Fruit fly (Drosophila melanogaster) whole organism, embryonic: Measurements from ENCODE around the gene Nup107.
A peak's percentile ranks its signal among the peaks of the same experiment; 100 is the strongest.

Source experiments
- Ada2b ChIP-seq: fragments of 200-800 bp; sonication (Bioruptor generic); IDR thresholded peaks from 2 replicates; pipeline ENCODE4 v1.3.6; 2022; ENCODE audit warnings: missing biosample characterization, missing genetic modification characterization
- Adf1 ChIP-seq: fragments of 200-800 bp; sonication (Bioruptor generic); IDR thresholded peaks from 2 replicates; pipeline ENCODE4 v1.3.6; 2022; ENCODE audit warnings: missing biosample characterization, missing genetic modification characterization
- Antp ChIP-seq: fragments of 200-800 bp; sonication (Bioruptor generic); optimal IDR thresholded peaks from 3 replicates; lab custom pipeline; 2016; ENCODE audit warnings: missing biosample characterization, missing genetic modification characterization
- CG10431 ChIP-seq: fragments of 200-800 bp; sonication (Bioruptor generic); optimal IDR thresholded peaks from 3 replicates; lab custom pipeline; 2018; ENCODE audit warnings: missing biosample characterization, mild to moderate bottlenecking, missing genetic modification characterization
- CG11504 ChIP-seq: fragments of 200-800 bp; sonication (Bioruptor generic); optimal IDR thresholded peaks from 3 replicates; lab custom pipeline; 2019; ENCODE audit warnings: missing biosample characterization, mild to moderate bottlenecking, missing genetic modification characterization, moderate library complexity
- CG11560 ChIP-seq: fragments of 200-800 bp; sonication (Bioruptor generic); IDR thresholded peaks from 3 replicates; pipeline ENCODE4 v1.3.6; 2022; ENCODE audit warnings: missing biosample characterization, missing genetic modification characterization
- CG1233 ChIP-seq: fragments of 200-800 bp; sonication (Bioruptor generic); optimal IDR thresholded peaks from 4 replicates; lab custom pipeline; 2018; ENCODE audit warnings: missing biosample characterization, mild to moderate bottlenecking, missing genetic modification characterization
- CG13296 ChIP-seq: fragments of 200-800 bp; sonication (Bioruptor generic); optimal IDR thresholded peaks from 3 replicates; lab custom pipeline; 2018; ENCODE audit warnings: missing biosample characterization, mild to moderate bottlenecking, missing genetic modification characterization
- CG13624 ChIP-seq: fragments of 200-800 bp; sonication (Bioruptor generic); optimal IDR thresholded peaks from 2 replicates; lab custom pipeline; 2016; ENCODE audit warnings: missing biosample characterization, missing genetic modification characterization
- CG14441 ChIP-seq: fragments of 200-800 bp; sonication (Bioruptor generic); IDR thresholded peaks from 2 replicates; pipeline ENCODE4 v1.3.6; 2022; ENCODE audit warnings: missing biosample characterization, missing genetic modification characterization
- CG17359 ChIP-seq: fragments of 200-800 bp; sonication (Bioruptor generic); optimal IDR thresholded peaks from 3 replicates; lab custom pipeline; 2018; ENCODE audit warnings: missing biosample characterization, mild to moderate bottlenecking, missing genetic modification characterization, moderate library complexity
- CG17385 ChIP-seq: fragments of 200-800 bp; sonication (Bioruptor generic); optimal IDR thresholded peaks from 3 replicates; lab custom pipeline; 2018; ENCODE audit warnings: missing biosample characterization, mild to moderate bottlenecking, missing genetic modification characterization
- CG3163 ChIP-seq: fragments of 200-800 bp; sonication (Bioruptor generic); optimal IDR thresholded peaks from 3 replicates; lab custom pipeline; 2016; ENCODE audit warnings: missing biosample characterization, missing genetic modification characterization
- CG32767 ChIP-seq: fragments of 200-800 bp; sonication (Bioruptor generic); IDR thresholded peaks from 2 replicates; pipeline ENCODE4 v1.3.6; 2022; ENCODE audit warnings: missing biosample characterization, missing genetic modification characterization
- CG4328 ChIP-seq: fragments of 200-800 bp; sonication (Bioruptor generic); optimal IDR thresholded peaks from 3 replicates; lab custom pipeline; 2017; ENCODE audit warnings: missing biosample characterization, missing genetic modification reagents, missing genetic modification characterization
- CG4820 ChIP-seq: fragments of 200-800 bp; sonication (Bioruptor generic); optimal IDR thresholded peaks from 3 replicates; lab custom pipeline; 2016; ENCODE audit warnings: missing biosample characterization, missing genetic modification characterization
- CG6654 ChIP-seq: fragments of 200-800 bp; sonication (Bioruptor generic); optimal IDR thresholded peaks from 2 replicates; lab custom pipeline; 2017; ENCODE audit warnings: missing biosample characterization, mild to moderate bottlenecking, missing genetic modification characterization
- CG7357 ChIP-seq: fragments of 200-800 bp; sonication (Bioruptor generic); IDR thresholded peaks from 3 replicates; pipeline ENCODE4 v1.3.6; 2022; ENCODE audit warnings: missing biosample characterization, missing genetic modification characterization
- CG7556 ChIP-seq: fragments of 200-800 bp; sonication (Bioruptor generic); optimal IDR thresholded peaks from 2 replicates; lab custom pipeline; 2017; ENCODE audit warnings: missing biosample characterization, mild to moderate bottlenecking, missing genetic modification characterization
- CG8765 ChIP-seq: fragments of 200-800 bp; sonication (Bioruptor generic); IDR thresholded peaks from 2 replicates; pipeline ENCODE4 v1.3.6; 2022; ENCODE audit warnings: missing biosample characterization, missing genetic modification characterization
- CG9797 ChIP-seq: fragments of 200-800 bp; sonication (Bioruptor generic); optimal IDR thresholded peaks from 3 replicates; lab custom pipeline; 2018; ENCODE audit warnings: missing biosample characterization, mild to moderate bottlenecking, missing genetic modification characterization
- CHES-1-like ChIP-seq: fragments of 200-800 bp; sonication (Bioruptor generic); optimal IDR thresholded peaks from 2 replicates; lab custom pipeline; 2016; ENCODE audit warnings: missing biosample characterization, missing genetic modification characterization
- Dll ChIP-seq: fragments of 200-800 bp; sonication (Bioruptor generic); IDR thresholded peaks from 4 replicates; pipeline ENCODE4 v1.3.6; 2022; ENCODE audit warnings: missing biosample characterization, missing genetic modification characterization; ENCODE audit not compliant: partially characterized antibody
- GATAe ChIP-seq: fragments of 200-800 bp; sonication (Bioruptor generic); conservative IDR thresholded peaks from 2 replicates; pipeline ENCODE4 v1.3.6; 2022; ENCODE audit warnings: missing biosample characterization, missing genetic modification characterization
- HLH54F ChIP-seq: fragments of 200-800 bp; sonication (Bioruptor generic); optimal IDR thresholded peaks from 3 replicates; lab custom pipeline; 2016; ENCODE audit warnings: missing biosample characterization, missing genetic modification characterization
- Hr3 ChIP-seq: fragments of 200-800 bp; sonication (Bioruptor generic); optimal IDR thresholded peaks from 3 replicates; lab custom pipeline; 2016; ENCODE audit warnings: missing biosample characterization, missing genetic modification characterization
- Lim3 ChIP-seq: fragments of 200-800 bp; sonication (Bioruptor generic); IDR thresholded peaks from 2 replicates; pipeline ENCODE4 v1.3.6; 2022; ENCODE audit warnings: missing biosample characterization, missing genetic modification characterization
- NC2α ChIP-seq: fragments of 200-800 bp; sonication (Bioruptor generic); optimal IDR thresholded peaks from 2 replicates; lab custom pipeline; 2016; ENCODE audit warnings: missing biosample characterization, missing genetic modification characterization
- NK7.1 ChIP-seq: fragments of 200-800 bp; sonication (Bioruptor generic); optimal IDR thresholded peaks from 3 replicates; lab custom pipeline; 2016; ENCODE audit warnings: missing biosample characterization, missing genetic modification characterization
- Nf-YA ChIP-seq: fragments of 200-800 bp; sonication (Bioruptor generic); IDR thresholded peaks from 2 replicates; pipeline ENCODE4 v1.3.6; 2022; ENCODE audit warnings: missing biosample characterization, missing genetic modification characterization
- Nf-YB ChIP-seq: fragments of 200-800 bp; sonication (Bioruptor generic); optimal IDR thresholded peaks from 3 replicates; lab custom pipeline; 2019; ENCODE audit warnings: missing biosample characterization, mild to moderate bottlenecking, missing genetic modification characterization, moderate library complexity
- Oli ChIP-seq: fragments of 200-800 bp; sonication (Bioruptor generic); optimal IDR thresholded peaks from 2 replicates; lab custom pipeline; 2018; ENCODE audit warnings: missing biosample characterization, mild to moderate bottlenecking, missing genetic modification characterization, moderate library complexity
- Poxn ChIP-seq: fragments of 200-800 bp; sonication (Bioruptor generic); IDR thresholded peaks from 2 replicates; pipeline ENCODE4 v1.3.6; 2022; ENCODE audit warnings: missing biosample characterization, missing genetic modification characterization
- Tbp ChIP-seq: fragments of >200 bp; optimal IDR thresholded peaks from 2 replicates; lab custom pipeline; 2018; ENCODE audit warnings: missing biosample characterization, missing genetic modification characterization
- bab2 ChIP-seq: fragments of 200-800 bp; sonication (Bioruptor generic); optimal IDR thresholded peaks from 2 replicates; lab custom pipeline; 2016; ENCODE audit warnings: missing biosample characterization, missing genetic modification characterization
- btn ChIP-seq: fragments of 200-800 bp; sonication (Bioruptor generic); optimal IDR thresholded peaks from 2 replicates; lab custom pipeline; 2016; ENCODE audit warnings: missing biosample characterization, missing genetic modification characterization
- cato ChIP-seq: fragments of 200-800 bp; sonication (Bioruptor generic); optimal IDR thresholded peaks from 2 replicates; lab custom pipeline; 2016; ENCODE audit warnings: missing biosample characterization, missing genetic modification characterization, borderline replicate concordance
- chinmo ChIP-seq: fragments of 200-800 bp; sonication (Bioruptor generic); IDR thresholded peaks from 4 replicates; pipeline ENCODE4 v1.3.6; 2022; ENCODE audit warnings: missing biosample characterization, missing genetic modification characterization; ENCODE audit not compliant: partially characterized antibody
- ci ChIP-seq: fragments of 200-800 bp; sonication (Bioruptor generic); IDR thresholded peaks from 3 replicates; pipeline ENCODE4 v1.3.6; 2022; ENCODE audit warnings: missing biosample characterization, missing genetic modification characterization
- croc ChIP-seq: fragments of 200-800 bp; sonication (Bioruptor generic); conservative IDR thresholded peaks from 3 replicates; pipeline ENCODE4 v1.3.6; 2022; ENCODE audit warnings: missing biosample characterization, missing genetic modification characterization
- en ChIP-seq: fragments of 200-800 bp; sonication (Bioruptor generic); optimal IDR thresholded peaks from 2 replicates; lab custom pipeline; 2016; ENCODE audit warnings: missing biosample characterization, missing genetic modification characterization
- fru ChIP-seq: fragments of >200 bp; optimal IDR thresholded peaks from 2 replicates; lab custom pipeline; 2017
- jing ChIP-seq: fragments of 200-800 bp; sonication (Bioruptor generic); optimal IDR thresholded peaks from 2 replicates; lab custom pipeline; 2018; ENCODE audit warnings: missing biosample characterization, mild to moderate bottlenecking, missing genetic modification characterization
- ken ChIP-seq: fragments of 200-800 bp; sonication (Bioruptor generic); IDR thresholded peaks from 3 replicates; pipeline ENCODE4 v1.3.6; 2022; ENCODE audit warnings: missing biosample characterization, missing genetic modification characterization
- lab ChIP-seq: fragments of 200-800 bp; sonication (Bioruptor generic); optimal IDR thresholded peaks from 3 replicates; lab custom pipeline; 2017; ENCODE audit warnings: missing biosample characterization, missing genetic modification characterization, mild to moderate bottlenecking, moderate library complexity, missing genetic modification reagents
- lmd ChIP-seq: fragments of 200-800 bp; sonication (Bioruptor generic); IDR thresholded peaks from 2 replicates; pipeline ENCODE4 v1.3.6; 2022; ENCODE audit warnings: missing biosample characterization, missing genetic modification characterization
- pfk ChIP-seq: fragments of 200-800 bp; sonication (Bioruptor generic); optimal IDR thresholded peaks from 2 replicates; lab custom pipeline; 2018; ENCODE audit warnings: missing biosample characterization, mild to moderate bottlenecking, missing genetic modification characterization, moderate library complexity
- schlank ChIP-seq: fragments of 200-800 bp; sonication (Bioruptor generic); optimal IDR thresholded peaks from 2 replicates; lab custom pipeline; 2018; ENCODE audit warnings: missing biosample characterization, mild to moderate bottlenecking, missing genetic modification characterization
- tap ChIP-seq: fragments of 200-800 bp; optimal IDR thresholded peaks from 3 replicates; lab custom pipeline; 2019; ENCODE audit warnings: missing biosample characterization, mild to moderate bottlenecking, missing genetic modification characterization, moderate library complexity
- tgo ChIP-seq: fragments of 200-800 bp; sonication (Bioruptor generic); IDR thresholded peaks from 3 replicates; pipeline ENCODE4 v1.3.6; 2022; ENCODE audit warnings: missing biosample characterization, missing genetic modification characterization
- yki ChIP-seq: fragments of >200 bp; optimal IDR thresholded peaks from 3 replicates; lab custom pipeline; 2018

Gene Nup107

dm6 chr2L:10751879-10752620 lies 16.2 kb upstream of the Nup107 start (continued):
- TF ChIP-seq CG7556 (GFP tag; lab: Kevin White, UChicago) (peak; percentile 86), CG1233 (GFP tag; lab: Kevin White, UChicago) (peak; percentile 94), CHES-1-like (GFP tag; lab: Kevin White, UChicago) (peak; percentile 90), bab2 (GFP tag; lab: Kevin White, UChicago) (peak; percentile 98), NC2α (peak; percentile 96), CG17385 (GFP tag; lab: Kevin White, UChicago) (peak; percentile 43), jing (GFP tag; lab: Kevin White, UChicago) (peak; percentile 63), schlank (tag; lab: Kevin White, UChicago) (peak; percentile 67), ci (peak; percentile 93), Ada2b (GFP tag; lab: Robert Waterston, UW) (peak; percentile 69; the same call in 1 of the 2 replicates), Nf-YB (GFP tag; lab: Kevin White, UChicago) (peak; percentile 69), CG9797 (GFP tag; lab: Kevin White, UChicago) (peak; percentile 51), Antp (GFP tag; lab: Kevin White, UChicago) (peak; percentile 74), CG3163 (GFP tag; lab: Kevin White, UChicago) (peak; percentile 72), GATAe (GFP tag; lab: Robert Waterston, UW) (no peak), Adf1 (no peak), CG4328 (GFP tag; lab: Kevin White, UChicago) (peak; percentile 83), chinmo (GFP tag; lab: Robert Waterston, UW) (0 out of 4 replicates have a peak, but pooled peaks have one; percentile 56), CG14441 (GFP tag; lab: Robert Waterston, UW) (peak; percentile 50; the same call in 1 of the 2 replicates), lab (GFP tag; lab: Kevin White, UChicago) (peak; percentile 91), cato (peak; percentile 83), CG11560 (no peak), Dll (no peak), Tbp (no peak), Hr3 (GFP tag; lab: Kevin White, UChicago) (peak; percentile 65), CG7357 (GFP tag; lab: Robert Waterston, UW) (peak; percentile 48; the same call in 2 of the 3 replicates), Nf-YA (GFP tag; lab: Robert Waterston, UW) (peak; percentile 75), Lim3 (no peak), ken (GFP tag; lab: Robert Waterston, UW) (peak; percentile 75), pfk (GFP tag; lab: Kevin White, UChicago) (peak; percentile 65), fru (no peak), croc (GFP tag; lab: Robert Waterston, UW) (peak; percentile 71), btn (peak; percentile 90), CG17359 (peak; percentile 90), Poxn (GFP tag; lab: Robert Waterston, UW) (no peak), CG4820 (GFP tag; lab: Kevin White, UChicago) (peak; percentile 82), CG13296 (peak; percentile 77), tgo (peak; percentile 58; the same call in 2 of the 3 replicates), tap (tag; lab: Kevin White, UChicago) (peak; percentile 62), Oli (peak; percentile 75), yki (lab: Kevin White, UChicago) (no peak), CG32767 (GFP tag; lab: Robert Waterston, UW) (peak; percentile 72), en (GFP tag; lab: Kevin White, UChicago) (peak; percentile 87), lmd (GFP tag; lab: Robert Waterston, UW) (peak; percentile 28), NK7.1 (GFP tag; lab: Kevin White, UChicago) (peak; percentile 88), HLH54F (GFP tag; lab: Kevin White, UChicago) (peak; percentile 58), CG11504 (tag; lab: Kevin White, UChicago) (peak; percentile 78), CG6654 (GFP tag; lab: Kevin White, UChicago) (peak; percentile 69), CG8765 (GFP tag; lab: Robert Waterston, UW) (no peak), CG10431 (GFP tag; lab: Kevin White, UChicago) (peak; percentile 72), CG13624 (peak; percentile 53)
